Fruit fly (Drosophila melanogaster): Measurements from ENCODE around the gene CG11404.

The CG11404 gene

DNA sequence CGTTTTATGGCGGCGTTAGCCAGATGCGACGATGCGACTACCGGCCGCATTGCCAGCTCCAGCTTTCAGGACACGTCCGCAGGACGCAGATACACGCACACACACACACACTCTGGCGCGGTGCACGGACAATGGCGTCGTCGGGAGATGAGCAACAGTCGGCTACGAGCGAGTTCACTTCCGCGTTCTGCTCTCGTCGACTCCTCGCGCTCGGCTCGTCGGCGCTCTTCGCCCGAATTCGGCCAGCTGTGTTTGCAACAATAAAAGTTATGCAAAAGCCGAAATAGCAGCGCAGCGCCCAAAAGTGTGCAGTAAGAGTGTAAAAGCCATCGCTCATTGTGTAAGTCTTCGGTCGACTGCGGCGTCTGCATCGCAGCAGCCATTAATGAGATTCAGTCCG, 23.4 kb downstream of the CG11404 start:
- TF ChIP-seq kay (GFP tag; ENCODE audit: borderline replicate concordance) (no peak), CG33017 (tag; optimal IDR thresholded peaks at IDR 0.05) (no peak), Hr96 (GFP tag; optimal IDR thresholded peaks at IDR 0.05) (no peak), CG1620 (GFP tag; optimal IDR thresholded peaks at IDR 0.05) (no peak), CG7101 (tag; optimal IDR thresholded peaks at IDR 0.05) (no peak), CG5204 (GFP tag; optimal IDR thresholded peaks at IDR 0.05) (no peak), Mnt (GFP tag; optimal IDR thresholded peaks at IDR 0.05) (no peak), Clk (GFP tag; optimal IDR thresholded peaks at IDR 0.05) (no peak), CG7045 (GFP tag; optimal IDR thresholded peaks at IDR 0.05) (no peak), cnc (optimal IDR thresholded peaks at IDR 0.05) (no peak), CG14711 (tag; optimal IDR thresholded peaks at IDR 0.05) (no peak), cic (GFP tag; optimal IDR thresholded peaks at IDR 0.05) (no peak), bab1 (GFP tag; optimal IDR thresholded peaks at IDR 0.05) (no peak), toe (GFP tag; optimal IDR thresholded peaks at IDR 0.05) (no peak), CG11617 (GFP tag; optimal IDR thresholded peaks at IDR 0.05) (no peak)

- TF ChIP-seq ovo (GFP tag; optimal IDR thresholded peaks at IDR 0.05) (no peak), pad (GFP tag; optimal IDR thresholded peaks at IDR 0.05) (peak; percentile 96)
These were observed 24.0 kb downstream of the CG11404 start for dm6 chr3L:22572272-22572671.

DNA sequence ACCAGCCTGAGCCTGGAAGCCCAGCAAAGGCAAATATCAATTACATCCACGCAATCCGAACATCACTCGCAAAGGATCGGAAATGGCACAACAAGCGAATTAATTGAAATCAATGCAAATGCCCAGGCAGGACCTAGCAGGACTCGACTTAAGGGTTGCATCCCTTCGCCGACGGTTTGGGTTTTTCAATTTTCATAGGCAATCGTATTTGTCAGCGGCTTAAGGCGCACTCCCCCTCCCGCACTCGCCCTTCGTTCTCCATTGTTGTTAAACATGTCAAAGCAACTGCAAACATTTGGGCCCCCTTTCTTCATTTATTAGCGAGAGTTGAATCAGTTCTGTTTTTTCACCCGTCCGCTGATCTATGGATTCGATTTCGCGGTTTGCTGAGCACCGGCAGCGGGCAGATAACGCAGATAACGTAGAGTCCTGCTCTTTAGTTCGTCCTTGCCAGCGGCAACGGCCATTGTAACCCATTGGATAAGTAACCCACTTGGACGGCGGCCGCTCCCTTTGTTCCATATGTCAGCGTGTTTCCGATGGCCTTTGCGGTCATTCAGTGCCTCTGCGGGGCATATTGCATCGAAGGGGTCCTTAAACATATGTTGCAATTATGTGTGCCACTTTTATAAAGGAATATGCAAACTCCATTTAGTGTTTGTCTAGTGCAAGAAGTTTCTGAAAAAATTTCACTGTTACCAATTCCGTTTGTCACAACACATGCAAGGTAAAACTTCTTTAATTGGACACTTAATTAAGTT, 38.3 kb downstream of the CG11404 start:
- TF ChIP-seq Crg-1 (GFP tag; optimal IDR thresholded peaks at IDR 0.05), result no peak
- no peak for TF ChIP-seq pad (GFP tag; optimal IDR thresholded peaks at IDR 0.05)
- no peak for TF ChIP-seq CG12768 (GFP tag; optimal IDR thresholded peaks at IDR 0.05)
- no peak for TF ChIP-seq CG7045 (GFP tag; optimal IDR thresholded peaks at IDR 0.05)
- TF ChIP-seq Mnt (GFP tag; optimal IDR thresholded peaks at IDR 0.05), result no peak
- no peak for TF ChIP-seq Clk (GFP tag; optimal IDR thresholded peaks at IDR 0.05)
- TF ChIP-seq CG33017 (tag; optimal IDR thresholded peaks at IDR 0.05), result no peak
- TF ChIP-seq kay (GFP tag; ENCODE audit: borderline replicate concordance), result no peak
- TF ChIP-seq tj (GFP tag; optimal IDR thresholded peaks at IDR 0.05), result no peak
- no peak for TF ChIP-seq CG5204 (GFP tag; optimal IDR thresholded peaks at IDR 0.05)
- TF ChIP-seq cic (GFP tag; optimal IDR thresholded peaks at IDR 0.05), result no peak
- no peak for TF ChIP-seq CG14711 (tag; optimal IDR thresholded peaks at IDR 0.05)
- TF ChIP-seq CG11617 (GFP tag; optimal IDR thresholded peaks at IDR 0.05), result no peak
- TF ChIP-seq ovo (GFP tag; optimal IDR thresholded peaks at IDR 0.05), result no peak
- TF ChIP-seq CG1620 (GFP tag; optimal IDR thresholded peaks at IDR 0.05), result no peak
- TF ChIP-seq toe (GFP tag; optimal IDR thresholded peaks at IDR 0.05), result no peak
- TF ChIP-seq bab1 (GFP tag; optimal IDR thresholded peaks at IDR 0.05), result no peak

DNA sequence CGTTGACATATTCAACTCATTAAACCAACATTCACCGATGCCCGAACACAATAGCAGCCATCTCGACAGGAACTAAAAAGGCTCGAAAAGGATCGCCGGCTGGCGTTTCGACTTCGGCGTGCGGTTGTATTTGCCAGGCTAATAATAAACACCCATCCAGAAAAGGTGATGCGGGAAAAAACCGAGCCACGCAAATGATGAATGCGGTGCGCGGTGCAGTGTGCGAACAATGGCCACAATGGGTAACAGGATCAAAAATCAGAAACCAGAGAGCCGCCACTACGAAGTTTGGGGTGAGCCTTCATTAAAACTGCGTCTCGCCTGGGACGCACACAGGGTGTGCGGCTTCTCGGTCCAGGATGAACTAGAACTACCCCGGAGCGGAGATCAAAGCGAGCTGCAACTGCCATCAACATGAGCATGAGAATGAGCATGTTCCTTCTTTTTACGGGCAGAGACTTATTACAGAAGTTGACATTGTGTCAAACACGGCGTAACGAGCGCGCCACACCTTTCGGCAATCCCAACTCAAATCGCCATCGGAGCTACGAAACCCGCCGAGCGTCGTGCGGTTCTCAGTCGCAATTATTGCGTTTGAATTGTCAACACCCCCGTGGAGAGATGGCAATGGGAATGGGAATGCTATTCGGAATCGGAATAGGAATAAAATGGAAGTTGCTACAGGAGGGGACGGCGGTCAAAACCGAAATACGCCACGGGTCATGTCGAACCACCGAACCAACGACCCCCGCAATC, 39.8 kb downstream of the CG11404 start:
- no peak for TF ChIP-seq Crg-1 (GFP tag; optimal IDR thresholded peaks at IDR 0.05)
- TF ChIP-seq CG1620 (GFP tag; optimal IDR thresholded peaks at IDR 0.05), result no peak
- TF ChIP-seq ovo (GFP tag; optimal IDR thresholded peaks at IDR 0.05), result no peak
- TF ChIP-seq CG11617 (GFP tag; optimal IDR thresholded peaks at IDR 0.05), result no peak
- no peak for TF ChIP-seq CG14711 (tag; optimal IDR thresholded peaks at IDR 0.05)
- TF ChIP-seq tj (GFP tag; optimal IDR thresholded peaks at IDR 0.05), result no peak
- TF ChIP-seq Clk (GFP tag; optimal IDR thresholded peaks at IDR 0.05), result no peak
- no peak for TF ChIP-seq CG33017 (tag; optimal IDR thresholded peaks at IDR 0.05)
- no peak for TF ChIP-seq bab1 (GFP tag; optimal IDR thresholded peaks at IDR 0.05)
- no peak for TF ChIP-seq CG12768 (GFP tag; optimal IDR thresholded peaks at IDR 0.05)

- TF ChIP-seq Hr96 (GFP tag; optimal IDR thresholded peaks at IDR 0.05) (no peak), CG7101 (tag; optimal IDR thresholded peaks at IDR 0.05) (no peak), CG12768 (GFP tag; optimal IDR thresholded peaks at IDR 0.05) (no peak), bab1 (GFP tag; optimal IDR thresholded peaks at IDR 0.05) (no peak), CG11617 (GFP tag; optimal IDR thresholded peaks at IDR 0.05) (no peak), CG33017 (tag; optimal IDR thresholded peaks at IDR 0.05) (no peak), toe (GFP tag; optimal IDR thresholded peaks at IDR 0.05) (no peak), Clk (GFP tag; optimal IDR thresholded peaks at IDR 0.05) (no peak), tj (GFP tag; optimal IDR thresholded peaks at IDR 0.05) (no peak), CG7045 (GFP tag; optimal IDR thresholded peaks at IDR 0.05) (no peak), cic (GFP tag; optimal IDR thresholded peaks at IDR 0.05) (no peak), Crg-1 (GFP tag; optimal IDR thresholded peaks at IDR 0.05) (no peak), cnc (optimal IDR thresholded peaks at IDR 0.05) (no peak), kay (GFP tag; ENCODE audit: borderline replicate concordance) (no peak), CG5204 (GFP tag; optimal IDR thresholded peaks at IDR 0.05) (no peak), pad (GFP tag; optimal IDR thresholded peaks at IDR 0.05) (no peak), ovo (GFP tag; optimal IDR thresholded peaks at IDR 0.05) (no peak), Mnt (GFP tag; optimal IDR thresholded peaks at IDR 0.05) (no peak)
These were observed 40.9 kb downstream of the CG11404 start for dm6 chr3L:22589135-22589534.

All from whole organism, adult.